Fruit fly (Drosophila melanogaster): ENCODE measurements around the gene CG32485.

Gene CG32485

DNA sequence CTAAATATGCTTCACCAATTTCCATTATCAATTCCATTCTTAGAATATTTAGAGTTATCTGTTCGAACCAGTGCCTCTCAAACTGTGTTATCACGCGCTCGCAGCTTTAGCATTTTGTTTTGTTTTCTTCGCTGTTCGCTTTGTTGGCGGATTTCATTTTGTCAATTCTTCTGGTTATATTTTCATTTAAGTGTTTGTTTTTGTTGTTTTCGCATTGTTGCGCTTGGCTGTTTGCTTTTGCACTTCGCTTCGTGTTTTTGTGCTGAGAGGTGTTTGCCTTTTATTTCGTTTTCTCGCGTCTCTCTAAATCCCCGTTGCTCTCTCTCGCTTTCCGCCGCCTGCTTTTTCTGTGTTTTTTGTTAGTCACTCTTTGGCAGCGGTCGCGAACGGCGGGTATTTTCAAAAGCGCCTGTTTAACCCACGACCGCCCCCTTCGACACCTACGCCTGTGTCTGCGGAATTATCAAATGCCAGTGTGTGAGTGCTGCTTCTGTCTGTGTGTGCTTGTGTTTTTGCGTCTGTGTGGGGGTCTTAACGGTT lies 27.5 kb downstream of the CG32485 start (continued):
- TF ChIP-seq Dfd (GFP tag; optimal IDR thresholded peaks at IDR 0.05), result no peak
- TF ChIP-seq CG42726 (GFP tag; IDR thresholded peaks at IDR 0.05; ENCODE audit: partially characterized antibody), result peak; percentile 19; the same call in 1 of the 2 replicates
- TF ChIP-seq Hr51 (GFP tag; optimal IDR thresholded peaks at IDR 0.05), result no peak
- TF ChIP-seq CG6683 (GFP tag; optimal IDR thresholded peaks at IDR 0.05), result no peak
- TF ChIP-seq eve (GFP tag; optimal IDR thresholded peaks at IDR 0.05), result peak in 1 of 2 experiments; percentile 51
- 0 out of 2 replicates have a peak, but pooled peaks have one; percentile 10 for TF ChIP-seq Nf-YA (GFP tag; IDR thresholded peaks at IDR 0.05)
- TF ChIP-seq CG9437 (GFP tag; optimal IDR thresholded peaks at IDR 0.05), result no peak
- TF ChIP-seq CG13123 (GFP tag; optimal IDR thresholded peaks at IDR 0.05), result peak; percentile 12
- peak; percentile 69 for TF ChIP-seq ci (GFP tag; IDR thresholded peaks at IDR 0.05)
- no peak for TF ChIP-seq Atf-2 (GFP tag; optimal IDR thresholded peaks at IDR 0.05)
- TF ChIP-seq CG10462 (GFP tag; optimal IDR thresholded peaks at IDR 0.05), result no peak
- TF ChIP-seq CG34224 (GFP tag; IDR thresholded peaks at IDR 0.05; ENCODE audit: partially characterized antibody), result peak; percentile 47; the same call in 2 of the 3 replicates
- no peak for TF ChIP-seq fu2 (GFP tag; optimal IDR thresholded peaks at IDR 0.05)
- peak; percentile 62 for TF ChIP-seq sqz (GFP tag; optimal IDR thresholded peaks at IDR 0.05)
- TF ChIP-seq klu (GFP tag; IDR thresholded peaks at IDR 0.05), result peak; percentile 40; the same call in 1 of the 2 replicates
- TF ChIP-seq ato (GFP tag; IDR thresholded peaks at IDR 0.05; ENCODE audit: partially characterized antibody), result peak; percentile 10; the same call in 1 of the 2 replicates
- no peak for TF ChIP-seq CG11504 (tag; optimal IDR thresholded peaks at IDR 0.05)
- no peak for TF ChIP-seq ap (GFP tag; IDR thresholded peaks at IDR 0.05)
- TF ChIP-seq CG8388 (GFP tag; optimal IDR thresholded peaks at IDR 0.05), result no peak
- no peak for TF ChIP-seq CG7556 (GFP tag; optimal IDR thresholded peaks at IDR 0.05)
- no peak for TF ChIP-seq tgo (GFP tag; IDR thresholded peaks at IDR 0.05)
- peak; percentile 87 for TF ChIP-seq CG12769 (tag; optimal IDR thresholded peaks at IDR 0.05)
- TF ChIP-seq fd102C (GFP tag; optimal IDR thresholded peaks at IDR 0.05), result no peak
- peak; percentile 14 for TF ChIP-seq CG5245 (GFP tag; optimal IDR thresholded peaks at IDR 0.05)
- no peak for TF ChIP-seq Mad (GFP tag; optimal IDR thresholded peaks at IDR 0.05)
- TF ChIP-seq CG11560 (tag; IDR thresholded peaks at IDR 0.05), result no peak
- TF ChIP-seq en (GFP tag; optimal IDR thresholded peaks at IDR 0.05), result no peak
- no peak for TF ChIP-seq CG12942 (GFP tag; optimal IDR thresholded peaks at IDR 0.05)
- no peak for TF ChIP-seq corto (GFP tag; optimal IDR thresholded peaks at IDR 0.05)
- no peak for TF ChIP-seq CG4360 (GFP tag; IDR thresholded peaks at IDR 0.05)
- peak; percentile 61; the same call in 1 of the 2 replicates for TF ChIP-seq tna (GFP tag; IDR thresholded peaks at IDR 0.05; ENCODE audit: partially characterized antibody)
- TF ChIP-seq MTF-1 (GFP tag; optimal IDR thresholded peaks at IDR 0.05; ENCODE audit: borderline replicate concordance), result peak; percentile 44
- no peak for TF ChIP-seq Elba2 (GFP tag; optimal IDR thresholded peaks at IDR 0.05)
- TF ChIP-seq ind (GFP tag; optimal IDR thresholded peaks at IDR 0.05), result no peak
- TF ChIP-seq CG8290 (GFP tag; optimal IDR thresholded peaks at IDR 0.05), result no peak
- TF ChIP-seq CG8290 (tag; optimal IDR thresholded peaks at IDR 0.05), result peak in 1 of 2 experiments; percentile 84
- no peak for TF ChIP-seq cato (GFP tag; optimal IDR thresholded peaks at IDR 0.05; ENCODE audit: borderline replicate concordance)
- peak; percentile 62 for TF ChIP-seq Drgx (GFP tag; IDR thresholded peaks at IDR 0.05)
- TF ChIP-seq gcm2 (GFP tag; optimal IDR thresholded peaks at IDR 0.05), result no peak
- peak; percentile 72 for TF ChIP-seq scrt (GFP tag; optimal IDR thresholded peaks at IDR 0.05)
- peak; percentile 35 for TF ChIP-seq NfI (GFP tag; optimal IDR thresholded peaks at IDR 0.05)
- peak in 1 of 2 experiments; percentile 89 for TF ChIP-seq Hr78 (GFP tag; optimal IDR thresholded peaks at IDR 0.05)
- TF ChIP-seq Spps (tag; optimal IDR thresholded peaks at IDR 0.05), result no peak
- no peak for TF ChIP-seq CG12391 (tag; optimal IDR thresholded peaks at IDR 0.05)
- no peak for TF ChIP-seq CG33213 (GFP tag; optimal IDR thresholded peaks at IDR 0.05)
- TF ChIP-seq mld (GFP tag; IDR thresholded peaks at IDR 0.05; ENCODE audit: partially characterized antibody), result no peak
- TF ChIP-seq CG30020 (tag; optimal IDR thresholded peaks at IDR 0.05), result no peak
- peak; percentile 7 for TF ChIP-seq gem (tag; optimal IDR thresholded peaks at IDR 0.05)
- no peak for TF ChIP-seq CG17829 (tag; optimal IDR thresholded peaks at IDR 0.05)

All from whole organism, embryonic.